Worm (Caenorhabditis elegans): ENCODE measurements around the gene F53G2.12.

The F53G2.12 gene

ce11 chrII:2431972-2432371 is 46.9 kb downstream of the F53G2.12 start, which contains the start of gene ceh-86:
Gene ceh-86 (minus strand): TSS chrII:2432072.
- TF ChIP-seq him-1 (tag; optimal IDR thresholded peaks at IDR 0.05) (no peak), W03F9.2 (tag; optimal IDR thresholded peaks at IDR 0.05) (no peak), dao-5 (tag; optimal IDR thresholded peaks at IDR 0.05) (no peak)
